Worm (Caenorhabditis elegans): Measurements from ENCODE around the gene unc-112.
A peak's percentile ranks its signal among the peaks of the same experiment; 100 is the strongest.

unc-112 gene

DNA sequence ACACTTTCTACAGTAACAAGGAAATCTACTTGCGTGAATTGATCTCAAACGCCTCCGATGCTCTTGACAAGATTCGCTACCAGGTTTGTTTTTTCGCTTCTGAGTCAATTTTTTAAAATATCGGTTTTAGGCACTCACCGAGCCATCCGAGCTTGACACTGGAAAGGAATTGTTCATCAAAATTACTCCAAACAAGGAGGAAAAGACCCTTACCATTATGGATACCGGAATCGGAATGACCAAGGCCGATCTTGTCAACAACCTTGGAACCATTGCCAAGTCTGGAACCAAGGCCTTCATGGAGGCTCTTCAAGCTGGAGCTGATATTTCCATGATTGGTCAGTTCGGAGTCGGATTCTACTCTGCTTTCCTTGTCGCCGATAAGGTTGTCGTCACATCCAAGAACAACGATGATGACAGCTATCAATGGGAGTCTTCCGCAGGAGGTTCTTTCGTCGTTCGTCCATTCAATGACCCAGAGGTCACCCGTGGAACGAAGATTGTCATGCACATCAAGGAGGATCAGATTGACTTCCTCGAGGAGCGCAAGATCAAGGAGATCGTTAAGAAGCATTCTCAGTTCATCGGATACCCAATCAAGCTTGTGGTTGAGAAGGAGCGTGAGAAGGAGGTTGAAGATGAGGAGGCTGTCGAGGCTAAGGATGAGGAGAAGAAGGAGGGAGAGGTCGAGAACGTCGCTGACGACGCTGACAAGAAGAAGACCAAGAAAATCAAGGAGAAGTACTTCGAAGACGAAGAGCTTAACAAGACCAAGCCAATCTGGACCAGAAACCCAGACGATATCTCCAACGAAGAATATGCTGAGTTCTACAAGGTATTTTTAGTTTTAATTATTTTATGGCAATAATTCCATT, 10.0 kb downstream of the unc-112 start (continued):
- TF ChIP-seq duxl-1 (tag; optimal IDR thresholded peaks at IDR 0.05; ENCODE audit: poor library complexity): no peak
- TF ChIP-seq pha-4 (GFP tag; IDR thresholded peaks at IDR 0.05): peak; percentile 24; the same call in 1 of the 2 replicates
- TF ChIP-seq pha-4 (tag; optimal IDR thresholded peaks at IDR 0.05): no peak
- TF ChIP-seq arid-1 (GFP tag; conservative IDR thresholded peaks at IDR 0.05): no peak
- no peak; a peak in 1 of 4 replicates for TF ChIP-seq madf-5 (GFP tag; IDR thresholded peaks at IDR 0.05)
- no peak for TF ChIP-seq sdz-12 (GFP tag; optimal IDR thresholded peaks at IDR 0.05)
- TF ChIP-seq lin-13 (GFP tag; optimal IDR thresholded peaks at IDR 0.05): no peak
- TF ChIP-seq lin-39 (tag; optimal IDR thresholded peaks at IDR 0.05): no peak
- TF ChIP-seq F49E8.2 (tag; optimal IDR thresholded peaks at IDR 0.05; ENCODE audit: borderline replicate concordance): no peak
- no peak for TF ChIP-seq Y75B8A.6 (GFP tag; IDR thresholded peaks at IDR 0.05)
- no peak for TF ChIP-seq ctbp-1 (GFP tag; IDR thresholded peaks at IDR 0.05)
- 0 out of 2 replicates have a peak, but pooled peaks have one; percentile 70 for TF ChIP-seq lim-7 (GFP tag; IDR thresholded peaks at IDR 0.05)
- TF ChIP-seq ztf-11 (tag; optimal IDR thresholded peaks at IDR 0.05): no peak
- no peak for TF ChIP-seq ceh-32 (tag; optimal IDR thresholded peaks at IDR 0.05; ENCODE audit: poor library complexity)
- TF ChIP-seq dmd-8 (GFP tag; IDR thresholded peaks at IDR 0.05): no peak
- TF ChIP-seq zip-11 (GFP tag; IDR thresholded peaks at IDR 0.05): no peak
- TF ChIP-seq zag-1 (tag; optimal IDR thresholded peaks at IDR 0.05): no peak
- TF ChIP-seq spr-1 (tag; optimal IDR thresholded peaks at IDR 0.05): no peak
- no peak for TF ChIP-seq dve-1 (tag; optimal IDR thresholded peaks at IDR 0.05; ENCODE audit: insufficient read depth)
- no peak for TF ChIP-seq T26A8.4 (GFP tag; IDR thresholded peaks at IDR 0.05)
- TF ChIP-seq snpc-4 (tag; optimal IDR thresholded peaks at IDR 0.05): no peak
- no peak for TF ChIP-seq Y48G9A.11 (GFP tag; IDR thresholded peaks at IDR 0.05)
- TF ChIP-seq nhr-42 (GFP tag; IDR thresholded peaks at IDR 0.05): no peak
- no peak for TF ChIP-seq daf-8 (GFP tag; IDR thresholded peaks at IDR 0.05)
- no peak for TF ChIP-seq mxl-3 (GFP tag; optimal IDR thresholded peaks at IDR 0.05)
- TF ChIP-seq ceh-28 (tag; optimal IDR thresholded peaks at IDR 0.05): no peak
- no peak for TF ChIP-seq mdt-29 (GFP tag; IDR thresholded peaks at IDR 0.05)
- no peak for TF ChIP-seq daf-12 (tag; optimal IDR thresholded peaks at IDR 0.05)
- no peak for TF ChIP-seq nhr-10 (tag; optimal IDR thresholded peaks at IDR 0.05)
- TF ChIP-seq ces-1 (GFP tag; optimal IDR thresholded peaks at IDR 0.05): no peak
- TF ChIP-seq cey-2 (tag; optimal IDR thresholded peaks at IDR 0.05; ENCODE audit: borderline replicate concordance, insufficient read depth): no peak
- TF ChIP-seq R02D3.7 (tag; optimal IDR thresholded peaks at IDR 0.05): no peak
- no peak for TF ChIP-seq nhr-102 (tag; optimal IDR thresholded peaks at IDR 0.05)
- no peak for TF ChIP-seq ceh-44 (GFP tag; IDR thresholded peaks at IDR 0.05)
- peak; percentile 84 for TF ChIP-seq ama-1 (optimal IDR thresholded peaks at IDR 0.05)
- no peak for TF ChIP-seq lin-38 (GFP tag; IDR thresholded peaks at IDR 0.05)
- TF ChIP-seq mep-1 (tag; optimal IDR thresholded peaks at IDR 0.05): peak; percentile 27

DNA sequence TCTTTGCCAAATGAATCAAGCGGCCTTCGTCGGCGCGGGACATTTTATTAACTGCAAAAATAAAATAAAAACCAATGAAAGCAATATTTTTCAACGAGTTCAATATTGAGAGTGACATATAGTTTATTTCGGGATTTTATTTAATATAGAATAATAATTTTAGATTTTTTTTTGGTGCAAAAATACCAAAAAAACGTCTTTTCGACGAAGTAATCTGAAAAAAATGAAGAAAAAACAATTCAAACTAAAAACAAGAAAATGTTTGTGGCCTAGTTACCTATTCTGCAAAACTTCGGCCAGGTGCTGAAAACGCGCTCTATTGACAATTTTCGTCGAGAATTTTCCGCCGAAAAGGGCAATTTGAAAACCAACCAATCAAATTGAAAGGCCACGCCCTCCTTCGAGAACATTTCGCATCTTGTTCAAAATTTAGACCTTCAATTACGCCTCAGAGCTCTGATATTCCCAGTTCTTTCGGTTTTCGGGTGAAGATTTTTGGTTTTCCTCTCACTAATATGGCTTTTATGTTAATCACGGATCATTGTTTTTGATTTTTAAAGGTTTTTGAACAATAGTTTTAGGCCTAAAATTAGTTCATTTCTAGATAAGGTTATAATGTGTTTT, 10.9 kb downstream of the unc-112 start, which contains the start of gene C47E8.4:
C47E8.4 (minus strand) TSS at position 51 of the 624 bp plus-strand sequence.
- TF ChIP-seq ceh-20 (GFP tag; IDR thresholded peaks at IDR 0.05) (peak; percentile 98), R02D3.7 (tag; optimal IDR thresholded peaks at IDR 0.05) (no peak), F10B5.3 (tag; optimal IDR thresholded peaks at IDR 0.05) (peak; percentile 92), lin-29 (GFP tag; IDR thresholded peaks at IDR 0.05) (peak; percentile 90), unc-62 (GFP tag; optimal IDR thresholded peaks at IDR 0.05 in 1 of 2) (peak; percentile 56 to 99), unc-62 (tag; optimal IDR thresholded peaks at IDR 0.05) (no peak), ztf-7 (tag; optimal IDR thresholded peaks at IDR 0.05) (peak; percentile 59), mxl-3 (GFP tag; optimal IDR thresholded peaks at IDR 0.05) (peak; percentile 69), ctbp-1 (GFP tag; IDR thresholded peaks at IDR 0.05) (peak; percentile 97), pqm-1 (tag; optimal IDR thresholded peaks at IDR 0.05) (peak; percentile 26), madf-9 (GFP tag; conservative IDR thresholded peaks at IDR 0.05) (peak; percentile 89), hif-1 (tag; optimal IDR thresholded peaks at IDR 0.05) (peak; percentile 77 to 95), set-16 (GFP tag; IDR thresholded peaks at IDR 0.05) (peak; percentile 64), nhr-76 (tag; optimal IDR thresholded peaks at IDR 0.05) (peak; percentile 68), nhr-11 (tag; optimal IDR thresholded peaks at IDR 0.05) (peak; percentile 99), lin-39 (tag; optimal IDR thresholded peaks at IDR 0.05) (no peak), hlh-30 (tag; optimal IDR thresholded peaks at IDR 0.05; ENCODE audit: insufficient read depth) (peak; percentile 91)

All from whole organism, L4 larva.